Worm (Caenorhabditis elegans): Measurements from ENCODE around the gene miro-1.

DNA sequence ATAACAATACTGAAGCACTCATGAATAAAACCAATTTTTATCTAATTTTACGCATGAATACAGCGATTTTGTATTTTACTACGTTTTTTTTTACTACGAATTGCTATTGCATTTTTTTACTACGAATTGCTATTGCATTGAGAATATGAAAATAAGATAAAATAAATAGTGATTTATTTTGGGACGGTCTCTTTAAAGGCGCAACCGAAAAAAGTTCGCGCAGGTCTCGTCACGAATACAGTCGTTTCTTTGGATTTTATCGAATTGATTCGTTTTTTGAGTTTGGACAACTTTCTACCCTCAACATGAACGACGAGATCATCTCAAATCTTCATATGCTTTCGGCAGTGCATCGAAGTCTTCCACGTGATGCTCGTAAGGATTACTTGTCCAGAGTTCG lies 36.2 kb upstream of the miro-1 start, which contains the start of gene Y17G9B.4:
- TF ChIP-seq tbx-11 (GFP tag; IDR thresholded peaks at IDR 0.05) (no peak), ama-1 (optimal IDR thresholded peaks at IDR 0.05) (no peak), flt-1 (GFP tag; IDR thresholded peaks at IDR 0.05) (no peak), aly-1 (tag; optimal IDR thresholded peaks at IDR 0.05) (no peak), ceh-36 (tag; optimal IDR thresholded peaks at IDR 0.05) (no peak)
